Worm (Caenorhabditis elegans): ENCODE data around the gene lbp-3.

ce11 chrX:3282306-3282705 lies 25.1 kb downstream of the lbp-3 start, which contains the start of gene K09C4.5:
- TF ChIP-seq mdl-1 (tag; optimal IDR thresholded peaks at IDR 0.05) (no peak), ces-1 (GFP tag; optimal IDR thresholded peaks at IDR 0.05) (no peak), nhr-111 (GFP tag; optimal IDR thresholded peaks at IDR 0.05) (no peak), unc-39 (tag; optimal IDR thresholded peaks at IDR 0.05) (no peak), pqm-1 (tag; optimal IDR thresholded peaks at IDR 0.05) (peak; percentile 37), nhr-48 (tag; optimal IDR thresholded peaks at IDR 0.05) (no peak), fos-1 (tag; optimal IDR thresholded peaks at IDR 0.05) (no peak), jun-1 (tag; optimal IDR thresholded peaks at IDR 0.05) (no peak), lin-15B (tag; optimal IDR thresholded peaks at IDR 0.05) (no peak), daf-12 (tag; optimal IDR thresholded peaks at IDR 0.05) (no peak), spr-1 (tag; optimal IDR thresholded peaks at IDR 0.05) (no peak), nhr-77 (tag; optimal IDR thresholded peaks at IDR 0.05) (no peak), nhr-28 (tag; optimal IDR thresholded peaks at IDR 0.05) (peak; percentile 62)
